Worm (Caenorhabditis elegans): Measurements from ENCODE around the gene alh-8.

ce11 chrII:11728545-11729105 is at the start of gene alh-8:
- TF ChIP-seq lin-13 (GFP tag; optimal IDR thresholded peaks at IDR 0.05): no peak
- no peak for TF ChIP-seq nhr-77 (tag; optimal IDR thresholded peaks at IDR 0.05)
- TF ChIP-seq jun-1 (tag; optimal IDR thresholded peaks at IDR 0.05): no peak
- TF ChIP-seq skn-1 (tag; optimal IDR thresholded peaks at IDR 0.05): peak; percentile 29
- peak in 2 of 6 experiments; percentile 1 to 15 for TF ChIP-seq elt-3 (tag; optimal IDR thresholded peaks at IDR 0.05)
- peak in 2 of 3 experiments; percentile 22 to 38 for TF ChIP-seq dpl-1 (GFP tag; optimal IDR thresholded peaks at IDR 0.05)
- peak; percentile 78 for TF ChIP-seq rnt-1 (tag; optimal IDR thresholded peaks at IDR 0.05)
